Worm (Caenorhabditis elegans) whole organism, L4 larva: ENCODE measurements around the gene D1046.2.

Experiments used
- ZK546.5 ChIP-seq, 2 experiments: sonication (generic microtip); optimal IDR thresholded peaks; 2 replicates each; lab custom pipeline; 2017; ENCODE audit warnings: missing biosample characterization in 2 of 2, missing genetic modification characterization in 2 of 2
- dve-1 ChIP-seq: sonication (generic microtip); optimal IDR thresholded peaks from 2 replicates; lab custom pipeline; 2017; ENCODE audit warnings: antibody characterized with exemption, mild to moderate bottlenecking, missing genetic modification characterization, missing compliant biosample characterization; ENCODE audit not compliant: insufficient read depth
- lim-7 ChIP-seq: fragments of 200-800 bp; sonication (Bioruptor generic); IDR thresholded peaks from 2 replicates; pipeline ENCODE4 v1.3.6; 2022; ENCODE audit warnings: missing genetic modification characterization, missing compliant biosample characterization
- lin-1 ChIP-seq: fragments of 200-800 bp; sonication (Bioruptor generic); IDR thresholded peaks from 2 replicates; pipeline ENCODE4 v1.3.6; 2022; ENCODE audit warnings: missing genetic modification reagents, missing genetic modification characterization, missing compliant biosample characterization
- lin-39 ChIP-seq: fragments of 150-350 bp; optimal IDR thresholded peaks from 2 replicates; lab custom pipeline; 2014; ENCODE audit warnings: missing biosample characterization, missing genetic modification reagents, missing genetic modification characterization
- nhr-11 ChIP-seq: fragments of 150-350 bp; optimal IDR thresholded peaks from 2 replicates; lab custom pipeline; 2014; ENCODE audit warnings: missing biosample characterization, missing genetic modification characterization
- nhr-237 ChIP-seq: sonication (generic microtip); optimal IDR thresholded peaks from 2 replicates; lab custom pipeline; 2017; ENCODE audit warnings: missing biosample characterization, missing genetic modification characterization
- nhr-77 ChIP-seq: fragments of 150-350 bp; optimal IDR thresholded peaks from 2 replicates; lab custom pipeline; 2014; ENCODE audit warnings: missing biosample characterization, missing genetic modification characterization
- unc-62 ChIP-seq, 3 experiments: fragments of 150-350 bp in 1 of 3; sonication (generic microtip); optimal IDR thresholded peaks in 2 of 3; peaks in 1 of 3; 1 replicate in 1 of 3; 2 replicates in 2 of 3; lab custom pipeline; 2014 to 2017; ENCODE audit warnings: missing biosample characterization in 3 of 3, missing genetic modification characterization in 3 of 3, missing genetic modification reagents in 3 of 3, missing genotype in 1 of 3
- zag-1 ChIP-seq: fragments of 150-350 bp; optimal IDR thresholded peaks from 2 replicates; lab custom pipeline; 2014; ENCODE audit warnings: missing biosample characterization, missing genetic modification characterization
- ztf-11 ChIP-seq: fragments of 150-350 bp; optimal IDR thresholded peaks from 2 replicates; lab custom pipeline; 2014; ENCODE audit warnings: missing biosample characterization, missing genetic modification characterization

- TF ChIP-seq zag-1 (tag; lab: Kevin White, UChicago) (peak; percentile 16), unc-62 (GFP tag; optimal IDR thresholded peaks at IDR 0.05 in 1 of 2; lab: Kevin White, UChicago) (peak in 1 of 2 experiments; percentile 98), unc-62 (tag; optimal IDR thresholded peaks at IDR 0.05; lab: Kevin White, UChicago) (no peak), lin-39 (no peak), lin-1 (peak; percentile 85), dve-1 (tag; lab: Kevin White, UChicago) (peak; percentile 90), nhr-77 (tag; lab: Kevin White, UChicago) (peak; percentile 26), nhr-237 (tag; lab: Kevin White, UChicago) (no peak), ZK546.5 (tag; optimal IDR thresholded peaks at IDR 0.05; lab: Kevin White, UChicago) (no peak), lim-7 (GFP tag; lab: Robert Waterston, UW) (peak; percentile 98), ztf-11 (tag; lab: Kevin White, UChicago) (no peak), nhr-11 (tag; lab: Kevin White, UChicago) (peak; percentile 16)
Observed at ce11 chrIV:8927093-8927492, 1.2 kb upstream of the D1046.2 start.
